Fruit fly (Drosophila melanogaster) whole organism, wandering third instar larva: ENCODE data around the gene CG31909.

Experiments used
- CG32264 ChIP-seq: fragments of 200-800 bp; sonication (Bioruptor generic); optimal IDR thresholded peaks from 2 replicates; lab custom pipeline; 2016; ENCODE audit warnings: missing biosample characterization, missing genetic modification characterization
- CG9705 ChIP-seq: fragments of 200-800 bp; sonication (Bioruptor generic); optimal IDR thresholded peaks from 2 replicates; lab custom pipeline; 2018; ENCODE audit warnings: missing biosample characterization, mild to moderate bottlenecking, missing genetic modification characterization
- CrebA ChIP-seq: fragments of 200-800 bp; sonication (Bioruptor generic); optimal IDR thresholded peaks from 2 replicates; lab custom pipeline; 2016; ENCODE audit warnings: missing biosample characterization, mild to moderate bottlenecking, missing genetic modification characterization, borderline replicate concordance
- Dfd ChIP-seq: fragments of >200 bp; optimal IDR thresholded peaks from 2 replicates; lab custom pipeline; 2017; ENCODE audit warnings: missing biosample characterization, missing genetic modification characterization
- Dif ChIP-seq: fragments of 200-275, 200-300 bp; sonication (Bioruptor generic); optimal IDR thresholded peaks from 2 replicates; lab custom pipeline; 2018; ENCODE audit warnings: missing biosample characterization, missing genetic modification characterization; ENCODE audit not compliant: partially characterized antibody
- GATAd ChIP-seq: sonication (Bioruptor generic); optimal IDR thresholded peaks from 2 replicates; lab custom pipeline; 2016; ENCODE audit warnings: missing biosample characterization, missing genetic modification characterization
- HLH106 ChIP-seq: fragments of 200-800 bp; optimal IDR thresholded peaks from 3 replicates; lab custom pipeline; 2019; ENCODE audit warnings: missing biosample characterization, mild to moderate bottlenecking, missing genetic modification characterization, moderate library complexity
- Hnf4 ChIP-seq: fragments of 200-800 bp; sonication (Bioruptor generic); optimal IDR thresholded peaks from 2 replicates; lab custom pipeline; 2016; ENCODE audit warnings: missing biosample characterization, mild to moderate bottlenecking, missing genetic modification characterization
- Hr78 ChIP-seq: fragments of >200 bp; optimal IDR thresholded peaks from 2 replicates; lab custom pipeline; 2017; ENCODE audit warnings: missing biosample characterization, missing genetic modification characterization
- Jra ChIP-seq: sonication (Bioruptor generic); optimal IDR thresholded peaks from 2 replicates; lab custom pipeline; 2016; ENCODE audit warnings: missing biosample characterization, missing genetic modification characterization
- Mio ChIP-seq: sonication (Bioruptor generic); optimal IDR thresholded peaks from 2 replicates; lab custom pipeline; 2016; ENCODE audit warnings: missing biosample characterization, missing genetic modification characterization
- Myc ChIP-seq: fragments of >200 bp; optimal IDR thresholded peaks from 2 replicates; lab custom pipeline; 2017
- N ChIP-seq: fragments of >200 bp; optimal IDR thresholded peaks from 2 replicates; lab custom pipeline; 2018; ENCODE audit warnings: missing biosample characterization, missing external identifiers, missing genetic modification characterization
- OdsH ChIP-seq: fragments of 200-800 bp; sonication (Bioruptor generic); optimal IDR thresholded peaks from 2 replicates; lab custom pipeline; 2016; ENCODE audit warnings: missing biosample characterization, mild to moderate bottlenecking, missing genetic modification characterization
- Rel ChIP-seq, 2 experiments: fragments of 200-800 bp; sonication (Bioruptor generic) in 1 of 2; optimal IDR thresholded peaks; 2 replicates in 1 of 2; 3 replicates in 1 of 2; lab custom pipeline; 2016 to 2019; ENCODE audit warnings: mild to moderate bottlenecking in 2 of 2, missing biosample characterization in 2 of 2, missing genetic modification characterization in 2 of 2, moderate library complexity in 1 of 2
- Sp1 ChIP-seq: fragments of 200-800 bp; sonication (Bioruptor generic); optimal IDR thresholded peaks from 3 replicates; lab custom pipeline; 2019; ENCODE audit warnings: missing biosample characterization, mild to moderate bottlenecking, missing genetic modification characterization, moderate library complexity
- br ChIP-seq: fragments of 200-800 bp; sonication (Bioruptor generic); optimal IDR thresholded peaks from 2 replicates; lab custom pipeline; 2016; ENCODE audit warnings: missing biosample characterization, missing genetic modification characterization
- brk ChIP-seq: fragments of 200-800 bp; sonication (Bioruptor generic); optimal IDR thresholded peaks from 2 replicates; lab custom pipeline; 2016; ENCODE audit warnings: missing biosample characterization, mild to moderate bottlenecking, missing genetic modification characterization
- dl ChIP-seq, 2 experiments: fragments of 175-275, 200-275 bp in 1 of 2; fragments of 200-275 bp in 1 of 2; sonication (Bioruptor generic); optimal IDR thresholded peaks; lab custom pipeline; 2018; ENCODE audit warnings: mild to moderate bottlenecking in 2 of 2, missing biosample characterization in 2 of 2, missing genetic modification characterization in 2 of 2, moderate library complexity in 2 of 2; ENCODE audit not compliant: partially characterized antibody in 2 of 2, insufficient read depth in 1 of 2
- dmrt93B ChIP-seq: fragments of 200-800 bp; sonication (Bioruptor generic); optimal IDR thresholded peaks from 2 replicates; lab custom pipeline; 2018; ENCODE audit warnings: missing biosample characterization, mild to moderate bottlenecking, missing genetic modification characterization
- ey ChIP-seq: fragments of 200-800 bp; sonication (Bioruptor generic); optimal IDR thresholded peaks from 2 replicates; lab custom pipeline; 2016; ENCODE audit warnings: missing biosample characterization, missing genetic modification characterization
- h ChIP-seq: fragments of 200-800 bp; sonication (Bioruptor generic); optimal IDR thresholded peaks from 3 replicates; lab custom pipeline; 2016; ENCODE audit warnings: missing biosample characterization, mild to moderate bottlenecking, missing genetic modification characterization
- jim ChIP-seq: fragments of 175-275, 200-325 bp; sonication (Bioruptor generic); optimal IDR thresholded peaks from 2 replicates; lab custom pipeline; 2016; ENCODE audit warnings: missing biosample characterization, mild to moderate bottlenecking, missing genetic modification characterization
- pan ChIP-seq: fragments of >200 bp; optimal IDR thresholded peaks from 2 replicates; lab custom pipeline; 2017
- rgr ChIP-seq: fragments of 200-800 bp; sonication (Bioruptor generic); optimal IDR thresholded peaks from 3 replicates; lab custom pipeline; 2016; ENCODE audit warnings: missing biosample characterization, mild to moderate bottlenecking, missing genetic modification characterization
- sage ChIP-seq: fragments of 200-800 bp; sonication (Bioruptor generic); optimal IDR thresholded peaks from 2 replicates; lab custom pipeline; 2016; ENCODE audit warnings: missing biosample characterization, mild to moderate bottlenecking, missing genetic modification characterization
- tai ChIP-seq: sonication (Bioruptor generic); optimal IDR thresholded peaks from 2 replicates; lab custom pipeline; 2016; ENCODE audit warnings: missing biosample characterization, missing genetic modification characterization
- usp ChIP-seq: fragments of >200 bp; optimal IDR thresholded peaks from 2 replicates; lab custom pipeline; 2017; ENCODE audit warnings: missing biosample characterization, missing genetic modification characterization
- woc ChIP-seq: sonication (Bioruptor generic); optimal IDR thresholded peaks from 2 replicates; lab custom pipeline; 2016; ENCODE audit warnings: missing biosample characterization, mild to moderate bottlenecking, missing genetic modification characterization

Gene CG31909

dm6 chr2L:7298744-7299366 lies 41.5 kb downstream of the CG31909 start:
- TF ChIP-seq usp (no peak), CG9705 (GFP tag; lab: Kevin White, UChicago) (no peak), CG32264 (no peak), br (GFP tag; lab: Kevin White, UChicago) (no peak)

dm6 chr2L:7300004-7300403 lies 42.7 kb downstream of the CG31909 start:
- TF ChIP-seq woc (no peak), Jra (GFP tag; lab: Kevin White, UChicago) (no peak), Hnf4 (no peak), Rel (GFP tag; optimal IDR thresholded peaks at IDR 0.05; lab: Kevin White, UChicago) (no peak), Rel (tag; optimal IDR thresholded peaks at IDR 0.05; lab: Kevin White, UChicago) (no peak), pan (lab: Kevin White, UChicago) (no peak), h (GFP tag; lab: Kevin White, UChicago) (no peak), br (GFP tag; lab: Kevin White, UChicago) (no peak)

DNA sequence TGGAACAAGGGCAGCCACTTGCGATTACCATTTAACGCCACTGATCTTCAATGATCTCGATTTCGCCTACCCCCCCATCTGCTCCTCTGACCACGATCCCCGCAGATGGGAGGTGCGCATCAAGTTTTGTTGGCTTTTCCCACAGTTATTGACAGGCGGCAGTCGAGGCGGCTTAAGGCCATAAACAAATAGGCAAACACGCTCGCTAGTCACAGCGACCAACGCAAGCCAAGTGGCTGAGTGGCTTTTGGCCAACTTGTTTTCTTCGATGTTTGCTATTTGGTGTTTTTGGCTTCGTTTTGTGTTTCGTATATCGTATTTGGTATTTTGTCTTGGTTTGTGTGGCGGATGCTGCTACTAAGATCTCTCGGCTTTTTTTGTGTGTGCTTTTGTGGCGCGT lies 44.2 kb downstream of the CG31909 start:
- TF ChIP-seq tai (GFP tag; lab: Kevin White, UChicago) (no peak), Rel (GFP tag; optimal IDR thresholded peaks at IDR 0.05; lab: Kevin White, UChicago) (no peak), Rel (tag; optimal IDR thresholded peaks at IDR 0.05; lab: Kevin White, UChicago) (no peak), br (GFP tag; lab: Kevin White, UChicago) (no peak), Dif (GFP tag; lab: Kevin White, UChicago) (no peak), dl (GFP tag; optimal IDR thresholded peaks at IDR 0.05; lab: Kevin White, UChicago; ENCODE audit: insufficient read depth in 1 of 2, partially characterized antibody in 2 of 2) (no peak), Hnf4 (no peak), sage (no peak), CrebA (no peak), Hr78 (GFP tag; lab: Kevin White, UChicago) (no peak)
- TF ChIP-seq, all 38 proteins: peak for 0

- TF ChIP-seq h (GFP tag; lab: Kevin White, UChicago) (no peak), Dfd (GFP tag; lab: Kevin White, UChicago) (no peak), rgr (GFP tag; lab: Kevin White, UChicago) (no peak), Mio (GFP tag; lab: Kevin White, UChicago) (no peak), CrebA (no peak), Rel (GFP tag; optimal IDR thresholded peaks at IDR 0.05; lab: Kevin White, UChicago) (no peak), Rel (tag; optimal IDR thresholded peaks at IDR 0.05; lab: Kevin White, UChicago) (no peak), sage (no peak), brk (GFP tag; lab: Kevin White, UChicago) (no peak), pan (lab: Kevin White, UChicago) (no peak), Myc (lab: Kevin White, UChicago) (no peak), N (GFP tag; lab: Kevin White, UChicago) (no peak), jim (GFP tag; lab: Kevin White, UChicago) (no peak), Jra (GFP tag; lab: Kevin White, UChicago) (no peak)
These were observed 45.4 kb downstream of the CG31909 start for dm6 chr2L:7302727-7303126.

DNA sequence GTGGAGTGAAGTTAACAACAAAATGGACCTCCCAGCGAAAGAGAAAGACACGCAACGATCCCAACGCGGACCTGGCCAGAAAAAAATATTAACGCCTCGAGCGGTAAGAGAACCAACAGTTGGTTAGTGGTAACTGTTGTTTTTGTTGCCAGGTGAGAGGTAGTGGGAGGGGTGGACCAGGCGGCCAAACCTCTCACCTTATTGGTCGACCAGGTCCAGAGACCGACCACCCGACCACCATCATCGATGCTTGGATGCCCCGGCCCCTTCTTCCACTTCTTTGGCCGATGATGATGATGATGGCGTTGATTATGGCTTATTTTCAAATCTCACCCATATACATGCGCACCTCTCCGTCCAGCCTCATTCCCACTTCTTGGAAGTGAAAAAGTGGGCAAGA lies 45.9 kb downstream of the CG31909 start:
- TF ChIP-seq Hr78 (GFP tag; lab: Kevin White, UChicago) = no peak
- TF ChIP-seq Sp1 (GFP tag; lab: Kevin White, UChicago) = no peak
- TF ChIP-seq rgr (GFP tag; lab: Kevin White, UChicago) = no peak
- no peak for TF ChIP-seq Dfd (GFP tag; lab: Kevin White, UChicago)
- TF ChIP-seq OdsH (GFP tag; lab: Kevin White, UChicago) = no peak
- no peak for TF ChIP-seq Hnf4
- no peak for TF ChIP-seq GATAd (GFP tag; lab: Kevin White, UChicago)
- TF ChIP-seq tai (GFP tag; lab: Kevin White, UChicago) = no peak
- TF ChIP-seq sage = no peak
- no peak for TF ChIP-seq CrebA
- TF ChIP-seq Jra (GFP tag; lab: Kevin White, UChicago) = no peak
- no peak for TF ChIP-seq dmrt93B (GFP tag; lab: Kevin White, UChicago)
- TF ChIP-seq Dif (GFP tag; lab: Kevin White, UChicago) = no peak
- no peak for TF ChIP-seq HLH106
- no peak for TF ChIP-seq ey (GFP tag; lab: Kevin White, UChicago)
- no peak for TF ChIP-seq pan (lab: Kevin White, UChicago)
- TF ChIP-seq woc = no peak
